Worm (Caenorhabditis elegans): Measurements from ENCODE around the gene R02D5.9.

R02D5.9 gene

DNA sequence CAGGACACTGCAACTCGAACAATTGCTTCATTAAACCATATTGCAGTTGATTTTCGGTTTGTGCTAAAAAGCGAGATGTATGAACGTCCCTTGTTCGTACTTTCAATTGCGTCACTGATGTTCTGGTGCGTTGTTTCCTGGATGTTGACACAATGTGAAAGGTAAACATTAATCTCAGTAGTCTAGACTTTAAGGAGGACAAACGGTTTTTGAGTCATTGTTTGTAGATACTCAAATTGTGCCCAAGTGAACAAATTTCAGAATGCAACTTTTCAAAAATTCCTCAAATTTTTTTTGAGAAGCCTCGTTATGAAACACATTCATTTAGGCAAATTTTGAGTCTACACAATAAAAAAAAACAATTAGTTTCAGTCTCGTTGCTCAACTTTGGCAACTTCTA, 30.0 kb upstream of the R02D5.9 start:
- TF ChIP-seq ceh-13 (GFP tag; optimal IDR thresholded peaks at IDR 0.05) = no peak
- no peak for TF ChIP-seq ets-7 (tag; optimal IDR thresholded peaks at IDR 0.05)
- TF ChIP-seq hnd-1 (tag; optimal IDR thresholded peaks at IDR 0.05) = no peak
- no peak for TF ChIP-seq tbx-37 (GFP tag; conservative IDR thresholded peaks at IDR 0.05)
- no peak for TF ChIP-seq flt-1 (GFP tag; IDR thresholded peaks at IDR 0.05)
- no peak for TF ChIP-seq sea-1 (GFP tag; conservative IDR thresholded peaks at IDR 0.05)
- TF ChIP-seq hmg-4 (GFP tag; optimal IDR thresholded peaks at IDR 0.05) = no peak
- no peak for TF ChIP-seq ama-1 (optimal IDR thresholded peaks at IDR 0.05)
- TF ChIP-seq tra-4 (tag; optimal IDR thresholded peaks at IDR 0.05) = no peak
- TF ChIP-seq hmbx-1 (tag; optimal IDR thresholded peaks at IDR 0.05) = no peak
- TF ChIP-seq B0310.2 (tag; optimal IDR thresholded peaks at IDR 0.05) = no peak
- TF ChIP-seq pes-1 (GFP tag; IDR thresholded peaks at IDR 0.05) = no peak
- no peak for TF ChIP-seq aly-1 (tag; optimal IDR thresholded peaks at IDR 0.05)
- no peak for TF ChIP-seq tbx-11 (GFP tag; IDR thresholded peaks at IDR 0.05)
- no peak for TF ChIP-seq F13C5.2 (tag; optimal IDR thresholded peaks at IDR 0.05)
- no peak for TF ChIP-seq scrt-1 (GFP tag; IDR thresholded peaks at IDR 0.05)
- TF ChIP-seq ceh-36 (tag; optimal IDR thresholded peaks at IDR 0.05) = no peak

DNA sequence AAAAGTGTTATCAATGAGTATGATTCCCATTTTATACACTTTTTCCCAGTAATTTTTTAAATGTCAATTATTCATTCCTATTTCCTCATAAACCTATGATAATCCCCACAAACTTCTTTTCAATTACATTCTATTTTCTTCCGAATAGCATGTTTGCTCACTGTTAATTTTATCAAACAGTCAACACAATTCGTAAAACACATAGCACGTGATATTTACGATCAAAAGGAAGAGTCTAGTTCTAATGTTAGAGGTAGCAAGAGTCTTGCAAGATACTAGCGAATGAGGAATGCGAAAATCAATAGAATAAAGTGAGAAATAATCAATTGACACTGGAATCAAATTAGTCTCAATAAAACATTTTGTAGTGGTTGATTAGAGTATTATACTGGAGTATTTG, 28.4 kb upstream of the R02D5.9 start:
- TF ChIP-seq scrt-1 (GFP tag; IDR thresholded peaks at IDR 0.05) (no peak), flt-1 (GFP tag; IDR thresholded peaks at IDR 0.05) (no peak), ama-1 (optimal IDR thresholded peaks at IDR 0.05) (no peak)

DNA sequence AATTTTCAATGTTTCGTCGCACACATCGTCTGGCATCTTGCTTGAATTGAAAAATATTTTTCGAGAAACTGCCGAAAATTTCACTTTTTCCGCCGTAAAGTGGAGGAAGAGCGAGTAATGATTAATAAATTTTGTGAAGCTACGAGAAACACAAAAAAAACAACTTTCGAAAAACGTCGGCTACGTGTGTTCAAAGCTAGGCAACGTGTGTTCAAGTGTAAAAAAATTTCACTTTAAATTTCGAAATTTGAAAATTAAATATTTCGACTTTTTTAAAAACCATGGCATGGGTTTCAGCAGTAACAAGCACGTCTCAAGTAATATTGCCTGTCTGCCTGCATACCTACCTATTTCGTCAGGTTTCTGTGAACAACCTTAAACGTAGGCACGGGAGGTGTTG, 25.4 kb upstream of the R02D5.9 start, which contains the start of gene tag-191:
Gene tag-191, minus strand, starts transcription at position 101 of the 400 bp plus-strand sequence.
- TF ChIP-seq F13C5.2 (tag; optimal IDR thresholded peaks at IDR 0.05) = no peak

DNA sequence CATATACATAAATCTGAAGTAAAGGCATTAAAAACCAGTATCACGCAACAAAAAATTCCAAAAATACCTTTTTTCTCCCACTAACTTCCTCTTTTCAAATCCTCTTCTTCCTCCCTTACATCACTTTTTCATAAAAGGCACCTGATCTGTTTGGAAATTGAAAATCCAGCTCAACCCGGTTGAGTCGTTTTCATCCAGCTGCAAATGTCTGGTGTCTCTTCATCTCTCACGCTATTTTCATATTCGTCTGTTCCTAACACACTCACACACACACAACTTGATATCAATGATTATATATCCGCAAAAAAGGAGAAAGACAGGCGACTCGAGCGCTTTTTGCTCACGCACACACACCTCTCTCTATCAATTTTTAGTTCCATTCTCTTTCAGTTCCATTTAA, 21.5 kb upstream of the R02D5.9 start:
- TF ChIP-seq hnd-1 (tag; optimal IDR thresholded peaks at IDR 0.05) (no peak), ets-7 (tag; optimal IDR thresholded peaks at IDR 0.05) (no peak), tbx-11 (GFP tag; IDR thresholded peaks at IDR 0.05) (no peak), hmbx-1 (tag; optimal IDR thresholded peaks at IDR 0.05) (no peak), B0310.2 (tag; optimal IDR thresholded peaks at IDR 0.05) (no peak), tbx-37 (GFP tag; conservative IDR thresholded peaks at IDR 0.05) (no peak), ceh-13 (GFP tag; optimal IDR thresholded peaks at IDR 0.05) (no peak)

DNA sequence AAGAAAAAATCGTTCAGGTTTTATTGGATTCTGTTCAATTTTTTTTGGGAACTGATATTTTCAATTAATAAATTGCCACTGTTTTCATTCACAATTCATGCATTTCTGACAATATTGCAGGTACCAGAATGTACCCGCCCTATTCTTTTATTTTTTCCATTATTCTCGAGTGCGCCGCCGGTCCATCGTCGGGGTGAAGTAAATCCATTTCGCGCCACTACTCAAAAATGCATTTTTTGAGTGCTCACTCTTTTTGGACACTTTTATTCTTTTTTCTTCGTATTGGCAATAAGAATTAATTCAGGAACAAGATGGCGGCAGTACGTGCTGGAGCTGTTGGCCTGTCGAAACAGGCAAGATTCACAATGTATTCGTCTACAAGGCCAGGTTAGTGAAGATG, 19.9 kb upstream of the R02D5.9 start, which contains the start of gene kcnl-4:
Gene kcnl-4, plus strand, starts transcription at position 301 of the 400 bp plus-strand sequence.
- no peak for TF ChIP-seq tbx-11 (GFP tag; IDR thresholded peaks at IDR 0.05)
- TF ChIP-seq hmg-4 (GFP tag; optimal IDR thresholded peaks at IDR 0.05) = no peak
- no peak for TF ChIP-seq B0310.2 (tag; optimal IDR thresholded peaks at IDR 0.05)
- no peak for TF ChIP-seq ceh-36 (tag; optimal IDR thresholded peaks at IDR 0.05)
- no peak for TF ChIP-seq hnd-1 (tag; optimal IDR thresholded peaks at IDR 0.05)
- no peak for TF ChIP-seq tbx-37 (GFP tag; conservative IDR thresholded peaks at IDR 0.05)
- TF ChIP-seq flt-1 (GFP tag; IDR thresholded peaks at IDR 0.05) = no peak
- TF ChIP-seq pes-1 (GFP tag; IDR thresholded peaks at IDR 0.05) = no peak
- TF ChIP-seq ets-7 (tag; optimal IDR thresholded peaks at IDR 0.05) = no peak
- no peak for TF ChIP-seq sea-1 (GFP tag; conservative IDR thresholded peaks at IDR 0.05)
- no peak for TF ChIP-seq hmbx-1 (tag; optimal IDR thresholded peaks at IDR 0.05)
- no peak for TF ChIP-seq tra-4 (tag; optimal IDR thresholded peaks at IDR 0.05)
- TF ChIP-seq scrt-1 (GFP tag; IDR thresholded peaks at IDR 0.05) = no peak
- no peak for TF ChIP-seq aly-1 (tag; optimal IDR thresholded peaks at IDR 0.05)

DNA sequence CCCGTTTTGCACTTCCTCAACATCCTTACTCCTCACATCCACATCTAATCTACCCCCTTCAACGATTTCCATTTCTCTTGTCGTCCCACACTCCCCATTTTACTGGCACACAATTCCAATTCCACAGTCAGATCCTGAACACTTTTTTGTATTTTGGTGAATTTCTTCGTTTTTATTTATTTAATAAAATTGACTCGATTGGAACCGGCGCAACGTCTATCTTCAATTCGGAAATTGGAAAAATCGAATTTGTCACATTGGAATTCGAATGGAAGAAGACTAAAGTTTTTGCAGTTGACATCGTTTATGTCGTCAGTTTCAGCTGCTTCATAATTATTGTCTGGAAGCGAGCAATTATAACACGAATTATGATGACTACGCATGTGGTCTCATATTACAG, 16.3 kb upstream of the R02D5.9 start:
- TF ChIP-seq flt-1 (GFP tag; IDR thresholded peaks at IDR 0.05) = no peak
- no peak for TF ChIP-seq pes-1 (GFP tag; IDR thresholded peaks at IDR 0.05)
- no peak for TF ChIP-seq sea-1 (GFP tag; conservative IDR thresholded peaks at IDR 0.05)
- TF ChIP-seq scrt-1 (GFP tag; IDR thresholded peaks at IDR 0.05) = no peak
- no peak for TF ChIP-seq tbx-11 (GFP tag; IDR thresholded peaks at IDR 0.05)
- TF ChIP-seq hnd-1 (tag; optimal IDR thresholded peaks at IDR 0.05) = no peak
- no peak for TF ChIP-seq ets-7 (tag; optimal IDR thresholded peaks at IDR 0.05)
- TF ChIP-seq F13C5.2 (tag; optimal IDR thresholded peaks at IDR 0.05) = no peak
- no peak for TF ChIP-seq hmg-4 (GFP tag; optimal IDR thresholded peaks at IDR 0.05)
- no peak for TF ChIP-seq B0310.2 (tag; optimal IDR thresholded peaks at IDR 0.05)
- no peak for TF ChIP-seq aly-1 (tag; optimal IDR thresholded peaks at IDR 0.05)
- no peak for TF ChIP-seq tra-4 (tag; optimal IDR thresholded peaks at IDR 0.05)
- TF ChIP-seq ceh-36 (tag; optimal IDR thresholded peaks at IDR 0.05) = no peak
- TF ChIP-seq ceh-13 (GFP tag; optimal IDR thresholded peaks at IDR 0.05) = no peak

DNA sequence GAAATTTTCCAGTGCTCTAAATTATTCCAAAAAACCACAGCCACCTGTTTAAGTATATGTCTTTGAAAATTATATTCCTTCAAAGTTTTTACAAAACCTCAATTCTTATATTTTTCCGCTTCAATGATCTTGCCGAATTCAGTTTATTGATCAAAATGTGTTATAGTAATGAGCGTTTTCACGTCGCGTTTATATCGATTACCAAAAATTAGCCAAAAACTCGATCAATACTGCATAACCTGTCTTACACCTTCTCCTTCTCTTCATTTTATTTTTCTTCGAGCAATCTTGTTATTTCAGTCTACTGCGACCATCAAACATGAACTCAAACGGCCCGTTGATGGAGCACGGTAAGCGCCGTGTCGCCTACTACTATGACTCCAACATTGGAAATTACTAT, 14.2 kb upstream of the R02D5.9 start, which contains the start of gene hda-1:
Gene hda-1, plus strand, starts transcription at position 301 of the 400 bp plus-strand sequence.
- TF ChIP-seq B0310.2 (tag; optimal IDR thresholded peaks at IDR 0.05) = no peak
- TF ChIP-seq flt-1 (GFP tag; IDR thresholded peaks at IDR 0.05) = no peak
- no peak for TF ChIP-seq F13C5.2 (tag; optimal IDR thresholded peaks at IDR 0.05)
- TF ChIP-seq ceh-13 (GFP tag; optimal IDR thresholded peaks at IDR 0.05) = no peak

DNA sequence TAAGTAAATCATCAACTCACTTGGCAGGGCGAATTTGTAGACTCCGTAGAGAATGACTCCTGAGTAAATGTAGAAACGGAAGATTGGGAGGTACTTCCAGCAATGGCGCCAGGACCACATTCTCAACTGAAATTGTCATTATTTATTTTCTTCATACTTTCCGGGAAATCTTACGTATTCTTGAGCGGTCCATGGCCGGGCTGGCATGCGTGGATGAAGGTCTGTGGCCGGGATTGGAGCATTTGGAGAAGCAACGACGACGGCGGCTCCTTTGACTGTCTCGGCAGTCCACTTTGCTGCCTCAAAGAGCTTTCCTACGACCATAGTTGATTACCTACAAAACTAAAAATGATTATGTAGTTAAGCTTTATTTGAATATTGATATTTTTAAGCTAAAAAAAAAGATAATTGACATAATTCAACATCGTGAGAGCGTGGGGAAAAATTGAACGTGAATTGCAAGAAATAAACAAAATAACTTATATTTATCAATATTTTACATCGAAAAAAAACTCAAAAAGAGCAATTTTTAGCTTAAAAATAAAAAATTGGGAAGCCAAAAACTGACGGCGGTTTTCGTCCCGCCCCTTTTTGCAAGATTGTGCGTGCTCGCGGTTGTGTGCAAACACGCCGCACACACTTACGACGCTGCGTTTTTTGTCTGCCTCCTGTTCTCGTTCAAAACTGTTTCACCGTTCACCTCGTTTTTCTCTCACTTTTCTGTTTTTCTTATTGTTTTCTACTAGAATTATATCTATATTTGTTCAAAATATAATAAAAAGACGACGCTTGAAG, 13.1 kb upstream of the R02D5.9 start, which contains the start of gene ril-1:
Gene ril-1, minus strand, starts transcription at position 342 of the 795 bp plus-strand sequence.
- TF ChIP-seq pes-1 (GFP tag; IDR thresholded peaks at IDR 0.05) (no peak; the same call in 1 of the 2 replicates), F13C5.2 (tag; optimal IDR thresholded peaks at IDR 0.05) (peak; percentile 51), flt-1 (GFP tag; IDR thresholded peaks at IDR 0.05) (no peak), ceh-36 (tag; optimal IDR thresholded peaks at IDR 0.05) (no peak), hmbx-1 (tag; optimal IDR thresholded peaks at IDR 0.05) (no peak), ceh-13 (GFP tag; optimal IDR thresholded peaks at IDR 0.05) (peak; percentile 32), sea-1 (GFP tag; conservative IDR thresholded peaks at IDR 0.05) (0 out of 2 replicates have a peak, but pooled peaks have one; percentile 54), tbx-37 (GFP tag; conservative IDR thresholded peaks at IDR 0.05) (no peak; the same call in 1 of the 2 replicates), ets-7 (tag; optimal IDR thresholded peaks at IDR 0.05) (no peak), ama-1 (optimal IDR thresholded peaks at IDR 0.05) (no peak), B0310.2 (tag; optimal IDR thresholded peaks at IDR 0.05) (no peak), tbx-11 (GFP tag; IDR thresholded peaks at IDR 0.05) (no peak), hmg-4 (GFP tag; optimal IDR thresholded peaks at IDR 0.05) (no peak), hnd-1 (tag; optimal IDR thresholded peaks at IDR 0.05) (peak; percentile 8), tra-4 (tag; optimal IDR thresholded peaks at IDR 0.05) (no peak), aly-1 (tag; optimal IDR thresholded peaks at IDR 0.05) (no peak), scrt-1 (GFP tag; IDR thresholded peaks at IDR 0.05) (no peak)

Measured in whole organism, early embryonic.